Worm (Caenorhabditis elegans) whole organism, L4 larva: ENCODE results near the gene spp-22.
A peak's percentile ranks its signal among the peaks of the same experiment; 100 is the strongest.

ENCODE experiments used
- D1046.2 ChIP-seq: fragments of 200-800 bp; sonication (Bioruptor generic); IDR thresholded peaks from 2 replicates; pipeline ENCODE4 v1.3.6; 2022; ENCODE audit warnings: missing genetic modification characterization, missing compliant biosample characterization
- F26F4.8 ChIP-seq: fragments of 200-800 bp; sonication (Bioruptor generic); conservative IDR thresholded peaks from 2 replicates; pipeline ENCODE4 v1.3.6; 2022; ENCODE audit warnings: missing genetic modification characterization, missing compliant biosample characterization
- F44E2.7 ChIP-seq: fragments of 200-800 bp; sonication (Bioruptor generic); IDR thresholded peaks from 2 replicates; pipeline ENCODE4 v2.1.2; 2022; ENCODE audit warnings: missing genetic modification characterization, missing compliant biosample characterization
- R02D3.7 ChIP-seq: fragments of 150-350 bp; sonication (generic microtip); optimal IDR thresholded peaks from 3 replicates; lab custom pipeline; 2014; ENCODE audit warnings: missing biosample characterization, missing genetic modification characterization
- T26A8.4 ChIP-seq: fragments of 200-800 bp; sonication (Bioruptor generic); IDR thresholded peaks from 2 replicates; pipeline ENCODE4 v1.3.6; 2022; ENCODE audit warnings: missing genetic modification characterization, missing compliant biosample characterization
- Y5F2A.4 ChIP-seq: fragments of 200-800 bp; sonication (Bioruptor generic); optimal IDR thresholded peaks from 2 replicates; lab custom pipeline; 2018; ENCODE audit warnings: mild to moderate bottlenecking, missing genetic modification characterization, missing compliant biosample characterization
- Y75B8A.6 ChIP-seq: fragments of 200-800 bp; sonication (Bioruptor generic); IDR thresholded peaks from 2 replicates; pipeline ENCODE4 v1.3.6; 2022; ENCODE audit warnings: missing genetic modification reagents, missing genetic modification characterization, missing compliant biosample characterization
- ZK546.5 ChIP-seq, 2 experiments: sonication (generic microtip); optimal IDR thresholded peaks; 2 replicates each; lab custom pipeline; 2017; ENCODE audit warnings: missing biosample characterization in 2 of 2, missing genetic modification characterization in 2 of 2
- aha-1 ChIP-seq: fragments of 150-350 bp; peaks from one replicate; lab custom pipeline; 2014; ENCODE audit warnings: missing biosample characterization, missing genetic modification characterization
- aly-2 ChIP-seq: sonication (generic microtip); optimal IDR thresholded peaks from 2 replicates; lab custom pipeline; 2018; ENCODE audit warnings: missing biosample characterization, missing genetic modification characterization
- arid-1 ChIP-seq: fragments of 200-800 bp; sonication (Bioruptor generic); conservative IDR thresholded peaks from 2 replicates; pipeline ENCODE4 v1.3.6; 2022; ENCODE audit warnings: missing genetic modification reagents, missing genetic modification characterization, missing compliant biosample characterization
- ceh-20 ChIP-seq: fragments of 200-800 bp; sonication (Bioruptor generic); IDR thresholded peaks from 2 replicates; pipeline ENCODE4 v1.3.6; 2022; ENCODE audit warnings: missing genetic modification reagents, missing genetic modification characterization, missing compliant biosample characterization
- ceh-32 ChIP-seq: sonication (generic microtip); optimal IDR thresholded peaks from 2 replicates; lab custom pipeline; 2016; ENCODE audit warnings: mild to moderate bottlenecking, missing genetic modification characterization, missing compliant biosample characterization; ENCODE audit not compliant: poor library complexity
- ceh-62 ChIP-seq: sonication (generic microtip); optimal IDR thresholded peaks from 2 replicates; lab custom pipeline; 2017; ENCODE audit warnings: missing biosample characterization, missing genetic modification characterization
- ces-1 ChIP-seq: fragments of 150-350 bp; sonication (generic microtip); optimal IDR thresholded peaks from 4 replicates; lab custom pipeline; 2014; ENCODE audit warnings: missing biosample characterization, missing genetic modification reagents, missing genetic modification characterization
- cey-2 ChIP-seq: sonication (generic microtip); optimal IDR thresholded peaks from 3 replicates; lab custom pipeline; 2017; ENCODE audit warnings: missing genetic modification characterization, mild to moderate bottlenecking, missing compliant biosample characterization, antibody characterized with exemption, borderline replicate concordance; ENCODE audit not compliant: insufficient read depth
- ctbp-1 ChIP-seq: fragments of 200-800 bp; sonication (Bioruptor generic); IDR thresholded peaks from 2 replicates; pipeline ENCODE4 v1.3.6; 2022; ENCODE audit warnings: missing genetic modification reagents, missing genetic modification characterization, missing compliant biosample characterization
- daf-16 ChIP-seq, 3 experiments: sonication (generic microtip); optimal IDR thresholded peaks; 2 replicates each; lab custom pipeline; 2016 to 2017; ENCODE audit warnings: missing genetic modification characterization in 3 of 3, missing genetic modification reagents in 3 of 3, mild to moderate bottlenecking in 2 of 3, missing compliant biosample characterization in 2 of 3, missing biosample characterization in 1 of 3, moderate library complexity in 1 of 3
- daf-19 ChIP-seq: fragments of 200-800 bp; sonication (Bioruptor generic); conservative IDR thresholded peaks from 2 replicates; pipeline ENCODE4 v1.3.6; 2022; ENCODE audit warnings: missing genetic modification characterization, missing compliant biosample characterization
- dmd-9 ChIP-seq: fragments of 200-800 bp; sonication (Bioruptor generic); IDR thresholded peaks from 2 replicates; pipeline ENCODE4 v1.3.6; 2022; ENCODE audit warnings: missing genetic modification reagents, missing genetic modification characterization, missing compliant biosample characterization
- fkh-10 ChIP-seq: fragments of 150-350 bp; optimal IDR thresholded peaks from 2 replicates; lab custom pipeline; 2014; ENCODE audit warnings: missing biosample characterization, missing genetic modification reagents, missing genetic modification characterization
- fos-1 ChIP-seq: fragments of 150-350 bp; optimal IDR thresholded peaks from 2 replicates; lab custom pipeline; 2014; ENCODE audit warnings: missing biosample characterization, missing genetic modification characterization
- hlh-11 ChIP-seq: fragments of 200-800 bp; sonication (Bioruptor generic); optimal IDR thresholded peaks from 2 replicates; lab custom pipeline; 2018; ENCODE audit warnings: mild to moderate bottlenecking, missing genetic modification characterization, missing compliant biosample characterization
- lim-7 ChIP-seq: fragments of 200-800 bp; sonication (Bioruptor generic); IDR thresholded peaks from 2 replicates; pipeline ENCODE4 v1.3.6; 2022; ENCODE audit warnings: missing genetic modification characterization, missing compliant biosample characterization
- lin-1 ChIP-seq: fragments of 200-800 bp; sonication (Bioruptor generic); IDR thresholded peaks from 2 replicates; pipeline ENCODE4 v1.3.6; 2022; ENCODE audit warnings: missing genetic modification reagents, missing genetic modification characterization, missing compliant biosample characterization
- lin-38 ChIP-seq: fragments of 200-800 bp; sonication (Bioruptor generic); IDR thresholded peaks from 2 replicates; pipeline ENCODE4 v1.3.6; 2022; ENCODE audit warnings: missing genetic modification reagents, missing genetic modification characterization, missing compliant biosample characterization
- lin-39 ChIP-seq: fragments of 150-350 bp; optimal IDR thresholded peaks from 2 replicates; lab custom pipeline; 2014; ENCODE audit warnings: missing biosample characterization, missing genetic modification reagents, missing genetic modification characterization
- mdl-1 ChIP-seq, 2 experiments: fragments of 150-350 bp in 1 of 2; sonication (generic microtip) in 1 of 2; optimal IDR thresholded peaks; 2 replicates each; lab custom pipeline; 2014 to 2017; ENCODE audit warnings: missing biosample characterization in 2 of 2, missing genetic modification characterization in 2 of 2
- mes-2 ChIP-seq: sonication (generic microtip); optimal IDR thresholded peaks from 2 replicates; lab custom pipeline; 2016; ENCODE audit warnings: missing genotype, mild to moderate bottlenecking, missing genetic modification characterization, missing compliant biosample characterization; ENCODE audit not compliant: poor library complexity, severe bottlenecking
- mxl-3 ChIP-seq: fragments of 200-800 bp; sonication (Bioruptor generic); optimal IDR thresholded peaks from 2 replicates; lab custom pipeline; 2018; ENCODE audit warnings: mild to moderate bottlenecking, missing genetic modification characterization, missing compliant biosample characterization
- nhr-10 ChIP-seq: fragments of 150-350 bp; optimal IDR thresholded peaks from 2 replicates; lab custom pipeline; 2014; ENCODE audit warnings: missing biosample characterization, missing genetic modification characterization
- nhr-11 ChIP-seq: fragments of 150-350 bp; optimal IDR thresholded peaks from 2 replicates; lab custom pipeline; 2014; ENCODE audit warnings: missing biosample characterization, missing genetic modification characterization
- nhr-25 ChIP-seq: sonication (generic microtip); optimal IDR thresholded peaks from 2 replicates; lab custom pipeline; 2017; ENCODE audit warnings: missing genetic modification characterization, mild to moderate bottlenecking, missing compliant biosample characterization, antibody characterized with exemption, moderate library complexity, borderline replicate concordance; ENCODE audit not compliant: insufficient read depth
- nhr-41 ChIP-seq: fragments of 200-800 bp; sonication (Bioruptor generic); IDR thresholded peaks from 2 replicates; pipeline ENCODE4 v1.3.6; 2022; ENCODE audit warnings: missing genetic modification reagents, missing genetic modification characterization, missing compliant biosample characterization
- nhr-42 ChIP-seq: fragments of 200-800 bp; sonication (Bioruptor generic); IDR thresholded peaks from 2 replicates; pipeline ENCODE4 v1.3.6; 2022; ENCODE audit warnings: missing genetic modification characterization, missing compliant biosample characterization
- nhr-48 ChIP-seq: sonication (generic microtip); optimal IDR thresholded peaks from 2 replicates; lab custom pipeline; 2016; ENCODE audit warnings: mild to moderate bottlenecking, missing genetic modification characterization, missing compliant biosample characterization
- nhr-6 ChIP-seq: fragments of 150-350 bp; optimal IDR thresholded peaks from 2 replicates; lab custom pipeline; 2014; ENCODE audit warnings: missing biosample characterization, missing genetic modification characterization
- nhr-77 ChIP-seq: fragments of 150-350 bp; optimal IDR thresholded peaks from 2 replicates; lab custom pipeline; 2014; ENCODE audit warnings: missing biosample characterization, missing genetic modification characterization
- pha-4 ChIP-seq, 2 experiments: fragments of 150-350 bp in 1 of 2; fragments of 200-800 bp in 1 of 2; sonication (Bioruptor generic) in 1 of 2; IDR thresholded peaks in 1 of 2; optimal IDR thresholded peaks in 1 of 2; 2 replicates each; pipeline versions ENCODE4 v1.3.6 to Lab custom; 2014 to 2022; ENCODE audit warnings: missing genetic modification characterization in 2 of 2, missing genetic modification reagents in 2 of 2, missing biosample characterization in 1 of 2, missing compliant biosample characterization in 1 of 2
- pqm-1 ChIP-seq: sonication (generic microtip); optimal IDR thresholded peaks from 2 replicates; lab custom pipeline; 2017; ENCODE audit warnings: missing biosample characterization, missing genetic modification characterization
- rbr-2 ChIP-seq: sonication (generic microtip); optimal IDR thresholded peaks from 2 replicates; lab custom pipeline; 2016; ENCODE audit warnings: missing genotype, missing genetic modification characterization, missing compliant biosample characterization
- set-16 ChIP-seq: fragments of 200-800 bp; sonication (Bioruptor generic); IDR thresholded peaks from 2 replicates; pipeline ENCODE4 v1.3.6; 2022; ENCODE audit warnings: missing genetic modification reagents, missing genetic modification characterization, missing compliant biosample characterization
- skn-1 ChIP-seq: fragments of 150-350 bp; optimal IDR thresholded peaks from 2 replicates; lab custom pipeline; 2014; ENCODE audit warnings: missing biosample characterization, missing genetic modification characterization
- snpc-1.2 ChIP-seq: fragments of 200-800 bp; sonication (Bioruptor generic); IDR thresholded peaks from 2 replicates; pipeline ENCODE4 v1.3.6; 2022; ENCODE audit warnings: missing genetic modification reagents, missing genetic modification characterization, missing compliant biosample characterization
- snpc-4 ChIP-seq: fragments of 150-350 bp; optimal IDR thresholded peaks from 2 replicates; lab custom pipeline; 2014; ENCODE audit warnings: missing biosample characterization, missing genetic modification characterization
- spr-3 ChIP-seq: fragments of 200-800 bp; sonication (Bioruptor generic); optimal IDR thresholded peaks from 2 replicates; lab custom pipeline; 2018; ENCODE audit warnings: mild to moderate bottlenecking, missing genetic modification characterization, missing compliant biosample characterization
- tra-1 ChIP-seq: fragments of 200-800 bp; sonication (Bioruptor generic); IDR thresholded peaks from 2 replicates; pipeline ENCODE4 v1.3.6; 2022; ENCODE audit warnings: missing genetic modification reagents, missing genetic modification characterization, missing compliant biosample characterization
- zag-1 ChIP-seq: fragments of 150-350 bp; optimal IDR thresholded peaks from 2 replicates; lab custom pipeline; 2014; ENCODE audit warnings: missing biosample characterization, missing genetic modification characterization
- zfp-3 ChIP-seq: fragments of 200-800 bp; sonication (Bioruptor generic); conservative IDR thresholded peaks from 2 replicates; pipeline ENCODE4 v1.3.6; 2022; ENCODE audit warnings: missing genetic modification reagents, missing genetic modification characterization, missing compliant biosample characterization
- zip-2 ChIP-seq: fragments of 150-350 bp; optimal IDR thresholded peaks from 2 replicates; lab custom pipeline; 2014; ENCODE audit warnings: missing biosample characterization, missing genetic modification characterization
- ztf-11 ChIP-seq: fragments of 150-350 bp; optimal IDR thresholded peaks from 2 replicates; lab custom pipeline; 2014; ENCODE audit warnings: missing biosample characterization, missing genetic modification characterization

The spp-22 gene

DNA sequence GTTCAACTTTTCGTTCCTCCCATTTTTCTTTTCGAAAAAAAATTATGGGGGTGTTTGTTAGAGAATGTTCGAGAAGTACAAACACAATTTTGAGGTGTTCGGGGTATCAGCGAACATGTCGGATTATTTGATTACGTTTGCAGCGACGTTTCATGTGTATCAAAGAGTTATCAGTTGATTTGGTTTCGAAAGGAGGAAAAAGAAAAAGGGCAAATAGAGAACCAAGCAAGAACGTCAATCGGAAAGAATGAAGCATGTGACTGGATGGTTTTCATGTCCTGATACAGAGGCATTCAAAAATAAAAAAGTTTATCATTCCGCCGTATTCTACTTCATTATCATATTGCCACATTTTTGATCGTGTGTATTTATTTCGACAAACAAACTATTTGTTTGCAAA is 33.3 kb downstream of the spp-22 start (continued):
- no peak for TF ChIP-seq ZK546.5 (tag; optimal IDR thresholded peaks at IDR 0.05; lab: Kevin White, UChicago)
- no peak for TF ChIP-seq ceh-62
- no peak for TF ChIP-seq dmd-9 (GFP tag; lab: Robert Waterston, UW)
- TF ChIP-seq nhr-77 (tag; lab: Kevin White, UChicago) = peak; percentile 73
- TF ChIP-seq spr-3 (GFP tag; lab: Kevin White, UChicago) = no peak
- TF ChIP-seq zfp-3 (GFP tag; lab: Robert Waterston, UW) = no peak; the same call in 1 of the 2 replicates
- no peak for TF ChIP-seq daf-19 (GFP tag; lab: Robert Waterston, UW)
- peak; percentile 93 for TF ChIP-seq pqm-1 (tag; lab: Kevin White, UChicago)
- TF ChIP-seq pha-4 (GFP tag; IDR thresholded peaks at IDR 0.05; lab: Robert Waterston, UW) = no peak
- peak; percentile 33 for TF ChIP-seq pha-4 (tag; optimal IDR thresholded peaks at IDR 0.05; lab: Kevin White, UChicago)
- peak; percentile 90 for TF ChIP-seq aha-1 (tag; lab: Kevin White, UChicago)
- no peak for TF ChIP-seq nhr-41 (GFP tag; lab: Robert Waterston, UW)
- no peak for TF ChIP-seq Y5F2A.4 (GFP tag; lab: Kevin White, UChicago)
- TF ChIP-seq snpc-4 (tag; lab: Kevin White, UChicago) = no peak
- peak; percentile 75 for TF ChIP-seq nhr-48 (tag; lab: Kevin White, UChicago)
- TF ChIP-seq skn-1 = no peak
- no peak for TF ChIP-seq lin-38 (GFP tag; lab: Robert Waterston, UW)
- TF ChIP-seq nhr-42 (GFP tag; lab: Robert Waterston, UW) = no peak
- peak; percentile 85 for TF ChIP-seq lin-1 (GFP tag; lab: Robert Waterston, UW)
- no peak for TF ChIP-seq set-16
- TF ChIP-seq ceh-32 = no peak
- no peak for TF ChIP-seq zag-1
- TF ChIP-seq lin-39 = no peak
- TF ChIP-seq hlh-11 (tag; lab: Kevin White, UChicago) = peak; percentile 94
- TF ChIP-seq nhr-6 (tag; lab: Kevin White, UChicago) = peak; percentile 36
- no peak for TF ChIP-seq zip-2 (tag; lab: Kevin White, UChicago)
- TF ChIP-seq aly-2 = no peak
- no peak for TF ChIP-seq ctbp-1
- TF ChIP-seq cey-2 (tag; lab: Kevin White, UChicago) = no peak
- peak in 1 of 2 experiments; percentile 57 for TF ChIP-seq daf-16 (GFP tag; optimal IDR thresholded peaks at IDR 0.05; lab: Kevin White, UChicago)
- TF ChIP-seq daf-16 (tag; optimal IDR thresholded peaks at IDR 0.05; lab: Kevin White, UChicago) = peak; percentile 95
- TF ChIP-seq R02D3.7 (tag; lab: Kevin White, UChicago) = no peak
- no peak for TF ChIP-seq rbr-2 (tag; lab: Kevin White, UChicago)
- peak in 1 of 2 experiments; percentile 61 for TF ChIP-seq mdl-1 (tag; optimal IDR thresholded peaks at IDR 0.05; lab: Kevin White, UChicago)
- no peak for TF ChIP-seq F44E2.7 (GFP tag; lab: Robert Waterston, UW)
- no peak for TF ChIP-seq fkh-10 (GFP tag; lab: Kevin White, UChicago)
- no peak for TF ChIP-seq ztf-11 (tag; lab: Kevin White, UChicago)
- no peak; the same call in 1 of the 2 replicates for TF ChIP-seq T26A8.4 (GFP tag; lab: Robert Waterston, UW)
- TF ChIP-seq nhr-11 (tag; lab: Kevin White, UChicago) = no peak
- no peak for TF ChIP-seq fos-1
- peak; percentile 35 for TF ChIP-seq mxl-3
- peak; percentile 50; the same call in 1 of the 2 replicates for TF ChIP-seq ceh-20
- peak; percentile 44 for TF ChIP-seq mes-2 (tag; lab: Kevin White, UChicago)
- TF ChIP-seq arid-1 (GFP tag; lab: Robert Waterston, UW) = no peak
- TF ChIP-seq Y75B8A.6 (GFP tag; lab: Robert Waterston, UW) = no peak
- no peak for TF ChIP-seq ces-1
- no peak for TF ChIP-seq F26F4.8
- peak; percentile 53 for TF ChIP-seq nhr-10 (tag; lab: Kevin White, UChicago)
- TF ChIP-seq snpc-1.2 (GFP tag; lab: Robert Waterston, UW) = no peak
- TF ChIP-seq nhr-25 (tag; lab: Kevin White, UChicago) = no peak
- no peak for TF ChIP-seq lim-7 (GFP tag; lab: Robert Waterston, UW)
- peak; percentile 86 for TF ChIP-seq tra-1 (GFP tag; lab: Robert Waterston, UW)
- TF ChIP-seq D1046.2 (GFP tag; lab: Robert Waterston, UW) = no peak
